Worm (Caenorhabditis elegans): ENCODE results near the gene fut-4.

DNA sequence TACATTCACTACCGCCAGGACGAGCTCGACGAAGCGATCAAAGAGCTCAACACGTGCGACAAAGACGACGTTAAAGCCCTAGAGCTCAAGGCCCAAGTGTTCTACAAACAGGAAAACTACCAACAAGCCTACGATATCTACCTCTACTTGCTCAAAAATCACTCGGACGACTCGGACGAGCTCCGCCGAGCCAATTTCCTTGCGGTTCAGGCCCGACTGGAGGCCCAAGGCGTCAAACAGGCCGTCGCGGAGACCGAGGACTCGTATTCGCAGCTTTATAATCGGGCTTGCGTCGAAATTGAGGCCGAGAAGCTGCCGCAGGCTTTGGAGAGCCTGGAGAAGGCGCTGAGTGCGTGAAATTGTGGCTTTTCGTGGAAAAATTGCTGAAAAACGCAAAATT, 34.5 kb downstream of the fut-4 start:
- no peak for TF ChIP-seq nhr-20 (tag; optimal IDR thresholded peaks at IDR 0.05)
- TF ChIP-seq lin-35 (GFP tag; optimal IDR thresholded peaks at IDR 0.05): no peak
- TF ChIP-seq ces-1 (GFP tag; optimal IDR thresholded peaks at IDR 0.05): no peak
- TF ChIP-seq nhr-77 (tag; optimal IDR thresholded peaks at IDR 0.05): no peak
- TF ChIP-seq mep-1 (tag; optimal IDR thresholded peaks at IDR 0.05): no peak
- no peak for TF ChIP-seq snpc-4 (tag; optimal IDR thresholded peaks at IDR 0.05)
- no peak for TF ChIP-seq C16A3.4 (tag; optimal IDR thresholded peaks at IDR 0.05)
